Fruit fly (Drosophila melanogaster): ENCODE measurements around the gene mbc.

mbc gene

dm6 chr3R:23783961-23784360, 2.4 kb downstream of the mbc start (continued):
- peak; percentile 84 for TF ChIP-seq net (GFP tag; optimal IDR thresholded peaks at IDR 0.05)
- TF ChIP-seq svp (GFP tag) = peak; percentile 88
- peak; percentile 83 for TF ChIP-seq Lpt (GFP tag; optimal IDR thresholded peaks at IDR 0.05)
- TF ChIP-seq esn (GFP tag; optimal IDR thresholded peaks at IDR 0.05) = peak; percentile 84
- peak; percentile 74 for TF ChIP-seq CG9139 (GFP tag; optimal IDR thresholded peaks at IDR 0.05)
- no peak for TF ChIP-seq CG6854 (GFP tag; optimal IDR thresholded peaks at IDR 0.05)
- TF ChIP-seq Ets21C (GFP tag; optimal IDR thresholded peaks at IDR 0.05) = peak; percentile 60
- TF ChIP-seq Hr38 (GFP tag; optimal IDR thresholded peaks at IDR 0.05) = no peak

- TF ChIP-seq Ets96B (tag; optimal IDR thresholded peaks at IDR 0.05) (no peak), CG8319 (GFP tag; optimal IDR thresholded peaks at IDR 0.05) (no peak), net (GFP tag; optimal IDR thresholded peaks at IDR 0.05) (no peak), Smox (GFP tag; optimal IDR thresholded peaks at IDR 0.05) (no peak), Eip93F (GFP tag; optimal IDR thresholded peaks at IDR 0.05) (no peak), acj6 (GFP tag; optimal IDR thresholded peaks at IDR 0.05) (no peak), CG9139 (GFP tag; optimal IDR thresholded peaks at IDR 0.05) (peak; percentile 20), CG11902 (GFP tag; optimal IDR thresholded peaks at IDR 0.05) (no peak), Hr4 (GFP tag; optimal IDR thresholded peaks at IDR 0.05) (no peak), CG6808 (GFP tag; optimal IDR thresholded peaks at IDR 0.05) (peak; percentile 55), spab (GFP tag; optimal IDR thresholded peaks at IDR 0.05) (peak; percentile 26), CG6276 (GFP tag; optimal IDR thresholded peaks at IDR 0.05) (peak; percentile 38), Hr39 (GFP tag; optimal IDR thresholded peaks at IDR 0.05) (no peak), CG3919 (GFP tag; optimal IDR thresholded peaks at IDR 0.05) (peak; percentile 16), Blimp-1 (GFP tag; optimal IDR thresholded peaks at IDR 0.05) (peak; percentile 91), Hr38 (GFP tag; optimal IDR thresholded peaks at IDR 0.05) (no peak), CG11762 (GFP tag; optimal IDR thresholded peaks at IDR 0.05; ENCODE audit: insufficient read depth) (no peak), eg (GFP tag; IDR thresholded peaks at IDR 0.05) (no peak), esn (GFP tag; optimal IDR thresholded peaks at IDR 0.05) (no peak), pdm3 (GFP tag; optimal IDR thresholded peaks at IDR 0.05) (no peak), OdsH (GFP tag; optimal IDR thresholded peaks at IDR 0.05) (no peak), Ets21C (GFP tag; optimal IDR thresholded peaks at IDR 0.05) (no peak), Gug (GFP tag; IDR thresholded peaks at IDR 0.05) (no peak), Eip78C (GFP tag) (no peak), ss (GFP tag; optimal IDR thresholded peaks at IDR 0.05) (peak; percentile 36 to 56)
Measured at dm6 chr3R:23784925-23785680, 3.5 kb downstream of the mbc start.

- TF ChIP-seq CG11902 (GFP tag; optimal IDR thresholded peaks at IDR 0.05) (no peak), CG6808 (GFP tag; optimal IDR thresholded peaks at IDR 0.05) (peak; percentile 44), CG31627 (GFP tag; optimal IDR thresholded peaks at IDR 0.05) (no peak), CG10631 (GFP tag; optimal IDR thresholded peaks at IDR 0.05) (peak; percentile 34), Gug (GFP tag; IDR thresholded peaks at IDR 0.05) (peak; percentile 71), spab (GFP tag; optimal IDR thresholded peaks at IDR 0.05) (peak; percentile 35), CG6163 (GFP tag; IDR thresholded peaks at IDR 0.05) (peak; percentile 85), Eip93F (GFP tag; optimal IDR thresholded peaks at IDR 0.05) (no peak), CG7368 (GFP tag; optimal IDR thresholded peaks at IDR 0.05) (peak; percentile 65), Hr4 (GFP tag; optimal IDR thresholded peaks at IDR 0.05) (peak; percentile 25), CG15336 (GFP tag; IDR thresholded peaks at IDR 0.05) (peak; percentile 13; the same call in 1 of the 2 replicates), net (GFP tag; optimal IDR thresholded peaks at IDR 0.05) (peak; percentile 44), CG8319 (GFP tag; optimal IDR thresholded peaks at IDR 0.05) (no peak), Smox (GFP tag; optimal IDR thresholded peaks at IDR 0.05) (no peak), CG1621 (tag; optimal IDR thresholded peaks at IDR 0.05) (peak; percentile 18), Ets96B (tag; optimal IDR thresholded peaks at IDR 0.05) (peak; percentile 47), CG9139 (GFP tag; optimal IDR thresholded peaks at IDR 0.05) (peak; percentile 5), lz (GFP tag; optimal IDR thresholded peaks at IDR 0.05) (peak; percentile 12), CG10669 (GFP tag; optimal IDR thresholded peaks at IDR 0.05) (peak; percentile 40), CG6792 (GFP tag; optimal IDR thresholded peaks at IDR 0.05) (no peak), Met (GFP tag; optimal IDR thresholded peaks at IDR 0.05) (peak; percentile 23), salr (GFP tag; optimal IDR thresholded peaks at IDR 0.05) (peak; percentile 7 to 27), Eip78C (GFP tag) (peak; percentile 96), acj6 (GFP tag; optimal IDR thresholded peaks at IDR 0.05) (peak; percentile 32), topi (GFP tag; optimal IDR thresholded peaks at IDR 0.05) (no peak), Lpt (GFP tag; optimal IDR thresholded peaks at IDR 0.05) (no peak), CG3919 (GFP tag; optimal IDR thresholded peaks at IDR 0.05) (peak; percentile 83), Sox15 (GFP tag; optimal IDR thresholded peaks at IDR 0.05) (no peak), CG4318 (GFP tag; optimal IDR thresholded peaks at IDR 0.05) (no peak), svp (GFP tag) (no peak), ss (GFP tag; optimal IDR thresholded peaks at IDR 0.05) (peak; percentile 1 to 88)
Measured at dm6 chr3R:23786768-23787631, 5.4 kb downstream of the mbc start.

All from whole organism, prepupa.